Fruit fly (Drosophila melanogaster) whole organism, adult: ENCODE measurements around the gene CG10969.

ENCODE experiments used
- CG11617 ChIP-seq: fragments of 200-800 bp; sonication (Bioruptor generic); optimal IDR thresholded peaks from 2 replicates; lab custom pipeline; 2017; ENCODE audit warnings: mild to moderate bottlenecking, missing biosample characterization, missing genetic modification reagents, missing genetic modification characterization
- CG12768 ChIP-seq: fragments of 200-800 bp; sonication (Bioruptor generic); optimal IDR thresholded peaks from 2 replicates; lab custom pipeline; 2017; ENCODE audit warnings: missing biosample characterization, missing genetic modification characterization, mild to moderate bottlenecking, moderate library complexity, missing genetic modification reagents
- CG14711 ChIP-seq: fragments of 200-800 bp; sonication (Bioruptor generic); optimal IDR thresholded peaks from 2 replicates; lab custom pipeline; 2018; ENCODE audit warnings: missing biosample characterization, mild to moderate bottlenecking, missing genetic modification characterization, moderate library complexity
- CG1620 ChIP-seq: fragments of 200-800 bp; sonication (Bioruptor generic); optimal IDR thresholded peaks from 2 replicates; lab custom pipeline; 2016; ENCODE audit warnings: missing biosample characterization, missing genetic modification characterization
- CG33017 ChIP-seq: fragments of 200-800 bp; sonication (Bioruptor generic); optimal IDR thresholded peaks from 2 replicates; lab custom pipeline; 2018; ENCODE audit warnings: missing biosample characterization, mild to moderate bottlenecking, missing genetic modification characterization, moderate library complexity
- CG5204 ChIP-seq: fragments of 200-800 bp; sonication (Bioruptor generic); optimal IDR thresholded peaks from 2 replicates; lab custom pipeline; 2016; ENCODE audit warnings: missing biosample characterization, missing genetic modification characterization
- CG7045 ChIP-seq: fragments of 200-800 bp; sonication (Bioruptor generic); optimal IDR thresholded peaks from 2 replicates; lab custom pipeline; 2017; ENCODE audit warnings: missing biosample characterization, mild to moderate bottlenecking, missing genetic modification characterization
- CG7101 ChIP-seq: fragments of 200-800 bp; sonication (Bioruptor generic); optimal IDR thresholded peaks from 2 replicates; lab custom pipeline; 2018; ENCODE audit warnings: missing biosample characterization, mild to moderate bottlenecking, missing genetic modification characterization, moderate library complexity
- Clk ChIP-seq: fragments of 200-800 bp; sonication (Bioruptor generic); optimal IDR thresholded peaks from 2 replicates; lab custom pipeline; 2017; ENCODE audit warnings: missing biosample characterization, missing genetic modification characterization
- Crg-1 ChIP-seq: fragments of 200-800 bp; sonication (Bioruptor generic); optimal IDR thresholded peaks from 2 replicates; lab custom pipeline; 2016; ENCODE audit warnings: missing biosample characterization, missing genetic modification characterization
- Hr96 ChIP-seq: fragments of 200-800 bp; sonication (Bioruptor generic); optimal IDR thresholded peaks from 2 replicates; lab custom pipeline; 2016; ENCODE audit warnings: missing biosample characterization, missing genetic modification characterization
- Mnt ChIP-seq: fragments of 200-800 bp; sonication (Bioruptor generic); optimal IDR thresholded peaks from 2 replicates; lab custom pipeline; 2016; ENCODE audit warnings: missing biosample characterization, mild to moderate bottlenecking, missing genetic modification characterization
- bab1 ChIP-seq: fragments of 200-800 bp; sonication (Bioruptor generic); optimal IDR thresholded peaks from 3 replicates; lab custom pipeline; 2019; ENCODE audit warnings: missing biosample characterization, mild to moderate bottlenecking, missing genetic modification characterization, moderate library complexity
- cic ChIP-seq: fragments of 200-800 bp; sonication (Bioruptor generic); optimal IDR thresholded peaks from 2 replicates; lab custom pipeline; 2017; ENCODE audit warnings: missing biosample characterization, mild to moderate bottlenecking, missing genetic modification characterization, moderate library complexity
- cnc ChIP-seq, 2 experiments: fragments of >200 bp; optimal IDR thresholded peaks; 2 replicates each; lab custom pipeline; 2017
- kay ChIP-seq: fragments of 200-800 bp; sonication (Bioruptor generic); peaks from one replicate; lab custom pipeline; 2016; ENCODE audit warnings: missing biosample characterization, missing genetic modification characterization, borderline replicate concordance
- ovo ChIP-seq: fragments of 200-800 bp; sonication (Bioruptor generic); optimal IDR thresholded peaks from 2 replicates; lab custom pipeline; 2016; ENCODE audit warnings: missing biosample characterization, missing genetic modification characterization
- pad ChIP-seq: fragments of 200-800 bp; sonication (Bioruptor generic); optimal IDR thresholded peaks from 3 replicates; lab custom pipeline; 2017; ENCODE audit warnings: missing biosample characterization, missing genetic modification characterization, mild to moderate bottlenecking, moderate library complexity, missing genetic modification reagents
- tj ChIP-seq: fragments of 200-800 bp; sonication (Bioruptor generic); optimal IDR thresholded peaks from 3 replicates; lab custom pipeline; 2017; ENCODE audit warnings: missing biosample characterization, mild to moderate bottlenecking, missing genetic modification characterization, moderate library complexity
- toe ChIP-seq: fragments of 200-800 bp; sonication (Bioruptor generic); optimal IDR thresholded peaks from 2 replicates; lab custom pipeline; 2016; ENCODE audit warnings: missing biosample characterization, missing genetic modification characterization

Gene CG10969

DNA sequence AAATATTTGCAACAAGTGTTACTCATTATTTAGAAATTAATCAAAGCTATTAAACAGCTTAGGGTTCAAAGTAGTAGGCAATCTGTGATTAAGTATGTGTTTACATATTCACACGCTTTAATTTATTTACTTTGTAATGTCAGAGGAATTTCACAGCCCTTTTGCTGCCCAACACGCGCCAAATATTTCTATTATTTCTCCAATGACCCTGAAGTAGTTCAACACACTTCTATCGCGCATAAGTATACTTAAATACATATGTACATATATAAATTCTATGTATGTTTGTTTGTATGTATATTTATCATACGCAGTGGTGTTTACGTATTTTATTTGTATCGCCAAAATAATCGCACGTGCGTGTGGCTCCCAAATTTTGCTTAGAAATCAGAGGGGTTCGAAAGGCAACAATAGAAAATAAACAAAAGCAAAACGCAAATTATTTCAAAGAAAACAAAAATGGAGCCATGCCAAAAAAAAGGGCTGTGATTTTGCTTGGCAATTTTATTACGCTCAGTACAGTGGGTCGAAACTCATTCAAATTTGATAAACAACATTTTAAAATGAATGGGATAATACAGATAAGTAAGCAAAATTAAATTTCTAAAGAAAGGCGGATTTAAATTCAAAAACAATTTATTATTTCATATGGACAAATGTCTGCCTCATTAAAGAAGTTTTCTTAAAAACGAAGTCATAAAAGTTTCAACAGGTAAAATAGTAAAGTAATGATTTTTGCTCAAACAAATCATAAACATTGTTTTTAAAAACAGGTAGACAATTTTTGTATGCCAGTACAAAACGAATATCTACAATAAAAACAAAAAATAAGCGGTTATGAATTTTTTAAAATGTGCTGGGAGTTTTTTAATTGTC lies 22.5 kb upstream of the CG10969 start:
- TF ChIP-seq CG1620 (no peak), toe (GFP tag; lab: Kevin White, UChicago) (no peak), cnc (optimal IDR thresholded peaks at IDR 0.05; lab: Kevin White, UChicago) (no peak), cic (GFP tag; lab: Kevin White, UChicago) (no peak), CG7045 (GFP tag; lab: Kevin White, UChicago) (peak; percentile 21), CG33017 (tag; lab: Kevin White, UChicago) (no peak), kay (peak; percentile 64), CG14711 (peak; percentile 18), tj (GFP tag; lab: Kevin White, UChicago) (peak; percentile 8), CG12768 (GFP tag; lab: Kevin White, UChicago) (no peak), Mnt (GFP tag; lab: Kevin White, UChicago) (no peak), CG5204 (GFP tag; lab: Kevin White, UChicago) (no peak), pad (GFP tag; lab: Kevin White, UChicago) (no peak), Crg-1 (GFP tag; lab: Kevin White, UChicago) (no peak), Hr96 (no peak), CG7101 (no peak), Clk (GFP tag; lab: Kevin White, UChicago) (no peak)

dm6 chr3L:12802443-12802865 lies 21.6 kb upstream of the CG10969 start:
- TF ChIP-seq CG12768 (GFP tag; lab: Kevin White, UChicago): peak; percentile 86
- no peak for TF ChIP-seq CG7101
- TF ChIP-seq CG1620: no peak
- TF ChIP-seq ovo (GFP tag; lab: Kevin White, UChicago): no peak
- peak; percentile 23 for TF ChIP-seq CG11617 (GFP tag; lab: Kevin White, UChicago)
- no peak for TF ChIP-seq CG5204 (GFP tag; lab: Kevin White, UChicago)
- TF ChIP-seq Crg-1 (GFP tag; lab: Kevin White, UChicago): peak; percentile 18
- peak; percentile 52 for TF ChIP-seq CG33017 (tag; lab: Kevin White, UChicago)
- no peak for TF ChIP-seq Clk (GFP tag; lab: Kevin White, UChicago)
- no peak for TF ChIP-seq Hr96
- peak; percentile 28 for TF ChIP-seq toe (GFP tag; lab: Kevin White, UChicago)
- peak; percentile 88 for TF ChIP-seq kay
- TF ChIP-seq tj (GFP tag; lab: Kevin White, UChicago): peak; percentile 46
- peak; percentile 86 for TF ChIP-seq cic (GFP tag; lab: Kevin White, UChicago)
- TF ChIP-seq CG14711: peak; percentile 35
- peak; percentile 23 for TF ChIP-seq CG7045 (GFP tag; lab: Kevin White, UChicago)
- TF ChIP-seq cnc (optimal IDR thresholded peaks at IDR 0.05; lab: Kevin White, UChicago): no peak
- TF ChIP-seq Mnt (GFP tag; lab: Kevin White, UChicago): no peak
- no peak for TF ChIP-seq bab1

- TF ChIP-seq cic (GFP tag; lab: Kevin White, UChicago) (no peak), CG5204 (GFP tag; lab: Kevin White, UChicago) (no peak), Crg-1 (GFP tag; lab: Kevin White, UChicago) (no peak), CG11617 (GFP tag; lab: Kevin White, UChicago) (no peak), CG33017 (tag; lab: Kevin White, UChicago) (no peak), CG1620 (no peak), Hr96 (no peak), pad (GFP tag; lab: Kevin White, UChicago) (no peak), ovo (GFP tag; lab: Kevin White, UChicago) (no peak)
Observed at dm6 chr3L:12800167-12800566, 19.3 kb upstream of the CG10969 start.

dm6 chr3L:12799431-12800147 lies 18.7 kb upstream of the CG10969 start:
- TF ChIP-seq Mnt (GFP tag; lab: Kevin White, UChicago): no peak
- TF ChIP-seq CG5204 (GFP tag; lab: Kevin White, UChicago): no peak
- no peak for TF ChIP-seq kay
- TF ChIP-seq CG14711: no peak
- TF ChIP-seq pad (GFP tag; lab: Kevin White, UChicago): no peak

DNA sequence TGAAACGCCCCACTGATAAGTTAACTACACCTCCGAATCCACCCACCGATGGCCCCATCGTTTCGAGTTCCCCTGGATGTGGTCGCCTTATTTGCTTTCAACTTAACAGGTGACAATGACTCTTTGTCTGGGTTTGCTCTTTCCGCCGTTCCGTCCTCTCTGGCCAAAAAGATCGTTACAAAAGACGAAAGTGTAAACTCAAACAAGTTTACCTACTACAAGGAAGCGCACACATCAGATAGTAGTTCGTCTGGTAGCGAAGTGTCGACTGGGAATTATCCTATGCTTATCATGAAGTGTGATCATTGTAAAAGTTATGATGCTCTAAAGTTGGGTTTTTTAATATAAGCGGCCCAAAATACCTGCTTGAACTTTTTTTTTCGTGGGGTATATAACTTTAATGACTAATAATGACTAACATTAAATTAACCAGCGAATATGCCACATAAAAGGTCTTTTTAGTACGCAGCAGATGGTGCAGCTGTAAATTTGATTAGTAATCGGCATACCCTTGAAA lies 18.0 kb upstream of the CG10969 start:
- TF ChIP-seq toe (GFP tag; lab: Kevin White, UChicago) (peak; percentile 26), tj (GFP tag; lab: Kevin White, UChicago) (peak; percentile 15), CG14711 (no peak), Hr96 (peak; percentile 33), Clk (GFP tag; lab: Kevin White, UChicago) (peak; percentile 37), cic (GFP tag; lab: Kevin White, UChicago) (peak; percentile 92), CG7101 (peak; percentile 70), CG7045 (GFP tag; lab: Kevin White, UChicago) (peak; percentile 29), CG5204 (GFP tag; lab: Kevin White, UChicago) (peak; percentile 71), pad (GFP tag; lab: Kevin White, UChicago) (peak; percentile 53), cnc (optimal IDR thresholded peaks at IDR 0.05; lab: Kevin White, UChicago) (no peak), CG33017 (tag; lab: Kevin White, UChicago) (peak; percentile 60), Crg-1 (GFP tag; lab: Kevin White, UChicago) (peak; percentile 56), ovo (GFP tag; lab: Kevin White, UChicago) (peak; percentile 46), bab1 (no peak), CG11617 (GFP tag; lab: Kevin White, UChicago) (peak; percentile 68), CG1620 (no peak), kay (peak; percentile 63), Mnt (GFP tag; lab: Kevin White, UChicago) (peak; percentile 55), CG12768 (GFP tag; lab: Kevin White, UChicago) (peak; percentile 72)
